Worm (Caenorhabditis elegans) whole organism, young adult: ENCODE measurements around the gene C44C1.1.

Experiments
- C17E4.6 ChIP-seq: fragments of 200-800 bp; sonication (Bioruptor generic); IDR thresholded peaks from 2 replicates; pipeline ENCODE4 v1.3.6; 2022; ENCODE audit warnings: missing genetic modification reagents, missing genetic modification characterization, missing compliant biosample characterization
- F22D6.2 ChIP-seq: sonication (generic microtip); optimal IDR thresholded peaks from 2 replicates; lab custom pipeline; 2016; ENCODE audit warnings: mild to moderate bottlenecking, missing genetic modification characterization, missing compliant biosample characterization
- F23B12.7 ChIP-seq: sonication (generic microtip); optimal IDR thresholded peaks from 2 replicates; lab custom pipeline; 2017; ENCODE audit warnings: missing genetic modification characterization, mild to moderate bottlenecking, missing compliant biosample characterization, antibody characterized with exemption, moderate library complexity; ENCODE audit not compliant: insufficient read depth
- F39B2.1 ChIP-seq: fragments of 200-800 bp; sonication (Bioruptor generic); IDR thresholded peaks from 2 replicates; pipeline ENCODE4 v1.3.6; 2022; ENCODE audit warnings: missing genetic modification reagents, missing genetic modification characterization, missing compliant biosample characterization
- F49E8.2 ChIP-seq: sonication (generic microtip); optimal IDR thresholded peaks from 3 replicates; lab custom pipeline; 2017; ENCODE audit warnings: missing genetic modification characterization, mild to moderate bottlenecking, missing compliant biosample characterization, antibody characterized with exemption, moderate library complexity; ENCODE audit not compliant: insufficient read depth
- F52B5.7 ChIP-seq: sonication (generic microtip); optimal IDR thresholded peaks from 2 replicates; lab custom pipeline; 2016; ENCODE audit warnings: mild to moderate bottlenecking, missing genetic modification characterization, missing compliant biosample characterization
- T26A5.8 ChIP-seq: sonication (generic microtip); optimal IDR thresholded peaks from 2 replicates; lab custom pipeline; 2016; ENCODE audit warnings: missing genetic modification characterization, missing compliant biosample characterization
- aptf-2 ChIP-seq: fragments of 200-800 bp; sonication (Bioruptor generic); conservative IDR thresholded peaks from 2 replicates; pipeline ENCODE4 v1.3.6; 2022; ENCODE audit warnings: missing genetic modification reagents, missing genetic modification characterization, missing compliant biosample characterization
- attf-5 ChIP-seq: fragments of 200-800 bp; sonication (Bioruptor generic); optimal IDR thresholded peaks from 2 replicates; lab custom pipeline; 2018; ENCODE audit warnings: mild to moderate bottlenecking, missing genetic modification characterization, missing compliant biosample characterization
- attf-6 ChIP-seq: fragments of 200-800 bp; sonication (Bioruptor generic); IDR thresholded peaks from 2 replicates; pipeline ENCODE4 v1.3.6; 2022; ENCODE audit warnings: missing genetic modification reagents, missing genetic modification characterization, missing compliant biosample characterization
- cebp-2 ChIP-seq: fragments of 200-800 bp; sonication (Bioruptor generic); IDR thresholded peaks from 2 replicates; pipeline ENCODE4 v1.3.6; 2022; ENCODE audit warnings: missing genetic modification characterization, missing compliant biosample characterization
- ceh-58 ChIP-seq: fragments of 200-800 bp; sonication (Bioruptor generic); IDR thresholded peaks from 2 replicates; pipeline ENCODE4 v1.3.6; 2022; ENCODE audit warnings: missing genetic modification characterization, missing compliant biosample characterization
- dox-1 ChIP-seq: fragments of 200-800 bp; sonication (Bioruptor generic); IDR thresholded peaks from 2 replicates; pipeline ENCODE4 v1.3.6; 2022; ENCODE audit warnings: missing genetic modification reagents, missing genetic modification characterization, missing compliant biosample characterization
- egl-18 ChIP-seq: fragments of 200-800 bp; sonication (Bioruptor generic); IDR thresholded peaks from 2 replicates; pipeline ENCODE4 v1.3.6; 2022; ENCODE audit warnings: missing genetic modification reagents, missing genetic modification characterization, missing compliant biosample characterization
- egrh-3 ChIP-seq: fragments of 200-800 bp; sonication (Bioruptor generic); IDR thresholded peaks from 2 replicates; pipeline ENCODE4 v1.3.6; 2022; ENCODE audit warnings: missing genetic modification reagents, missing genetic modification characterization, missing compliant biosample characterization
- ekl-4 ChIP-seq: fragments of 200-800 bp; sonication (Bioruptor generic); IDR thresholded peaks from 2 replicates; pipeline ENCODE4 v1.3.6; 2022; ENCODE audit warnings: missing genetic modification reagents, missing genetic modification characterization, missing compliant biosample characterization
- hlh-12 ChIP-seq: sonication (generic microtip); optimal IDR thresholded peaks from 2 replicates; lab custom pipeline; 2016; ENCODE audit warnings: missing genetic modification characterization, missing compliant biosample characterization
- hmg-1.2 ChIP-seq: fragments of 200-800 bp; sonication (Bioruptor generic); IDR thresholded peaks from 2 replicates; pipeline ENCODE4 v1.3.6; 2022; ENCODE audit warnings: missing genetic modification reagents, missing genetic modification characterization, missing compliant biosample characterization
- lag-1 ChIP-seq: fragments of 200-800 bp; sonication (Bioruptor generic); IDR thresholded peaks from 2 replicates; pipeline ENCODE4 v1.3.6; 2022; ENCODE audit warnings: missing genetic modification reagents, missing genetic modification characterization, missing compliant biosample characterization
- lin-26 ChIP-seq: fragments of 200-800 bp; sonication (Bioruptor generic); IDR thresholded peaks from 2 replicates; pipeline ENCODE4 v1.3.6; 2022; ENCODE audit warnings: missing genetic modification reagents, missing genetic modification characterization, missing compliant biosample characterization
- lin-35 ChIP-seq, 3 experiments: fragments of 150-350 bp in 2 of 3; sonication (generic microtip) in 1 of 3; optimal IDR thresholded peaks; 2 replicates each; lab custom pipeline; 2014 to 2018; ENCODE audit warnings: missing biosample characterization in 3 of 3, missing genetic modification characterization in 3 of 3, missing genetic modification reagents in 3 of 3
- madf-10 ChIP-seq: sonication (generic microtip); optimal IDR thresholded peaks from 2 replicates; lab custom pipeline; 2016; ENCODE audit warnings: mild to moderate bottlenecking, missing genetic modification characterization, missing compliant biosample characterization
- mcd-1 ChIP-seq: fragments of 200-800 bp; sonication (Bioruptor generic); IDR thresholded peaks from 2 replicates; pipeline ENCODE4 v1.3.6; 2022; ENCODE audit warnings: missing genetic modification reagents, missing genetic modification characterization, missing compliant biosample characterization
- nfya-1 ChIP-seq: sonication (generic microtip); optimal IDR thresholded peaks from 2 replicates; lab custom pipeline; 2017; ENCODE audit warnings: antibody characterized with exemption, missing compliant biosample characterization, missing genetic modification characterization, borderline replicate concordance; ENCODE audit not compliant: insufficient read depth
- nfya-2 ChIP-seq: fragments of 200-800 bp; sonication (Bioruptor generic); IDR thresholded peaks from 2 replicates; pipeline ENCODE4 v1.3.6; 2022; ENCODE audit warnings: missing genetic modification reagents, missing genetic modification characterization, missing compliant biosample characterization
- nhr-120 ChIP-seq: fragments of 200-800 bp; sonication (Bioruptor generic); IDR thresholded peaks from 2 replicates; pipeline ENCODE4 v1.3.6; 2022; ENCODE audit warnings: missing genetic modification characterization, missing compliant biosample characterization
- nhr-27 ChIP-seq: fragments of 200-800 bp; sonication (Bioruptor generic); optimal IDR thresholded peaks from 2 replicates; lab custom pipeline; 2018; ENCODE audit warnings: mild to moderate bottlenecking, missing genetic modification characterization, moderate library complexity, missing compliant biosample characterization
- nhr-80 ChIP-seq: sonication (generic microtip); optimal IDR thresholded peaks from 2 replicates; lab custom pipeline; 2016; ENCODE audit warnings: missing genetic modification characterization, missing compliant biosample characterization
- pha-4 ChIP-seq: fragments of 150-350 bp; sonication (generic microtip); optimal IDR thresholded peaks from 2 replicates; lab custom pipeline; 2014; ENCODE audit warnings: missing biosample characterization, missing genetic modification reagents, missing genetic modification characterization
- snpc-4 ChIP-seq, 5 experiments: fragments of 150-350 bp in 1 of 5; sonication (generic microtip) in 4 of 5; optimal IDR thresholded peaks; 2 replicates each; lab custom pipeline; 2014 to 2018; ENCODE audit warnings: missing genetic modification characterization in 5 of 5, missing biosample characterization in 3 of 5, antibody characterized with exemption in 2 of 5, mild to moderate bottlenecking in 2 of 5, missing compliant biosample characterization in 2 of 5, missing genotype in 2 of 5, moderate library complexity in 2 of 5, missing genetic modification reagents in 1 of 5
- somi-1 ChIP-seq: fragments of 200-800 bp; sonication (Bioruptor generic); optimal IDR thresholded peaks from 2 replicates; lab custom pipeline; 2018; ENCODE audit warnings: mild to moderate bottlenecking, missing genetic modification characterization, missing compliant biosample characterization
- zfh-2 ChIP-seq: fragments of 200-800 bp; sonication (Bioruptor generic); conservative IDR thresholded peaks from 2 replicates; pipeline ENCODE4 v1.3.6; 2022; ENCODE audit warnings: missing genetic modification reagents, missing genetic modification characterization, missing compliant biosample characterization
- zim-3 ChIP-seq: sonication (generic microtip); optimal IDR thresholded peaks from 2 replicates; lab custom pipeline; 2017; ENCODE audit warnings: mild to moderate bottlenecking, missing genetic modification characterization, moderate library complexity, missing compliant biosample characterization
- ztf-22 ChIP-seq: fragments of 200-800 bp; sonication (Bioruptor generic); optimal IDR thresholded peaks from 2 replicates; lab custom pipeline; 2018; ENCODE audit warnings: mild to moderate bottlenecking, missing genetic modification characterization, moderate library complexity, missing compliant biosample characterization
- ztf-3 ChIP-seq: fragments of 200-800 bp; sonication (Bioruptor generic); optimal IDR thresholded peaks from 2 replicates; lab custom pipeline; 2018; ENCODE audit warnings: mild to moderate bottlenecking, missing genetic modification characterization, missing compliant biosample characterization

Gene C44C1.1

DNA sequence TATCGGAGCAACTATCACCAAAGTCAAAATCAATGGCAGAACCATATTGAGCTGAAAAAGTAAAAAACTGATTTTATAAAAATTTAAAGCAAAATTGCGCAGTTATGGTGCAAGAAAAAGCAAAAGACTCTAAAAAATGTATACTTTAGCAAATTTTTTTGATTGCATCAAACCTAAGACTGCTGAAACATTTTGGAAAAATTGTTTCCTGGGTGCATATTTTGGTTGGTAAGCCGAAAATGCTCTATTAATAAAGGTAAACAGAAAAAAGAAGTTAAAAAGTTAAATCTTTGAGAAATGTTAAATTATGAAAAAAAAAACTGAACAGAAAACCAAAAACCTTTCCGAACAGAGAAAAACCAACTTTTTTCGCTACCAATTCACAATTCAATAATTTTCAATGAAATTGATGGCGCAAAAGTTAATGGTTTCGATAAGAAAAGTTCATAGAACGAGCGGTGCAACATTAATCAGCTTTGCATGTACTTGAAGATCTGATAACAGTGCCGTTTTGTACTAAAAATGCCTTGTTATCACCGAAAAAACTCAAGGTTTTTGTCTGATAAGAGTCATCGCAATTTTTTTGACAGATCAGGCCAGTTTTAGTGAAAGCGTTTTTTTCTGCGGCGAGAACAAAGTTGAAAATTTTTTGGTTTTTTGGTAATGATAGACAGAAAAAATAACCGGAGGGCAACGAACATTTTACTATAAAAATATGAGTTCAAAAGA lies 2.5 kb upstream of the C44C1.1 start, which contains the start of gene abhd-3.2 (continued):
- TF ChIP-seq ekl-4 (GFP tag; lab: Robert Waterston, UW), result no peak
- TF ChIP-seq ceh-58 (GFP tag; lab: Robert Waterston, UW), result no peak
- TF ChIP-seq F23B12.7 (tag; lab: Kevin White, UChicago), result no peak
- TF ChIP-seq aptf-2 (GFP tag; lab: Robert Waterston, UW), result no peak
- TF ChIP-seq dox-1, result peak; percentile 62
- no peak for TF ChIP-seq attf-6
- no peak for TF ChIP-seq hlh-12 (tag; lab: Kevin White, UChicago)
- peak; percentile 81 for TF ChIP-seq pha-4 (tag; lab: Kevin White, UChicago)
- TF ChIP-seq attf-5, result no peak
- no peak for TF ChIP-seq lin-35 (GFP tag; optimal IDR thresholded peaks at IDR 0.05; lab: Kevin White, UChicago)
- no peak for TF ChIP-seq snpc-4 (GFP tag; optimal IDR thresholded peaks at IDR 0.05; lab: Kevin White, UChicago)
- no peak for TF ChIP-seq snpc-4 (tag; optimal IDR thresholded peaks at IDR 0.05; lab: Kevin White, UChicago)
- no peak for TF ChIP-seq F49E8.2 (tag; lab: Kevin White, UChicago)
- TF ChIP-seq lag-1 (GFP tag; lab: Robert Waterston, UW), result no peak
- no peak for TF ChIP-seq hmg-1.2
- TF ChIP-seq somi-1 (GFP tag; lab: Kevin White, UChicago), result no peak
- TF ChIP-seq cebp-2 (GFP tag; lab: Robert Waterston, UW), result no peak
- TF ChIP-seq ztf-3 (GFP tag; lab: Kevin White, UChicago), result no peak
- no peak for TF ChIP-seq nfya-1 (tag; lab: Kevin White, UChicago)
- TF ChIP-seq C17E4.6, result no peak
- no peak for TF ChIP-seq F52B5.7 (tag; lab: Kevin White, UChicago)
- peak; percentile 88 for TF ChIP-seq ztf-22 (GFP tag; lab: Kevin White, UChicago)
- TF ChIP-seq, all 124 proteins: peak for 13

- no peak for TF ChIP-seq madf-10 (tag; lab: Kevin White, UChicago)
- TF ChIP-seq nhr-120, result 0 out of 2 replicates have a peak, but pooled peaks have one; percentile 56
- TF ChIP-seq egrh-3 (GFP tag; lab: Robert Waterston, UW), result no peak
Measured at ce11 chrX:982598-982997, 2.0 kb downstream of the C44C1.1 start.

DNA sequence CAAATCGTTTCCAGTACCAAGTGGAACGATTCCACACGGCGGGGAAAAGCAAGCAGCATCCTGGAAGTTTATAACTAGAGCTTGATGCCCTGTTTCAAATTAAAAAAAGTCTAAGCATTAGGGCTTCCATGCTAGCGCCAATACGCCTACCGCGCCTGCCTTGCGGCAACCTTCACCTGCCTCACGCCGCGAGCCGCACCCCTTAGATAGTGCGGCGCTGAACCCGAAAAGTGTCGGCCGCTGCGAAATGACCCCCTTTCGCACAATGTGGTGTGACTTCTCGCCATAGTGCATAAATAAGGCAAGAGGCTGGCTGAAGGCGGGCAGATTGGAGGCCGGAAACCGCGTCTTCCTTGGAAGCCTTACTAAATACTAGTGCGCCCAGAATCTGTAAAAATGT lies 5.9 kb downstream of the C44C1.1 start:
- TF ChIP-seq egl-18 (GFP tag; lab: Robert Waterston, UW) (0 out of 2 replicates have a peak, but pooled peaks have one; percentile 11), F22D6.2 (tag; lab: Kevin White, UChicago) (no peak), attf-6 (no peak), snpc-4 (GFP tag; optimal IDR thresholded peaks at IDR 0.05; lab: Kevin White, UChicago) (peak; percentile 61), snpc-4 (tag; optimal IDR thresholded peaks at IDR 0.05; lab: Kevin White, UChicago) (peak; percentile 37 to 87 (median 72)), lag-1 (GFP tag; lab: Robert Waterston, UW) (no peak), nhr-80 (tag; lab: Kevin White, UChicago) (no peak), dox-1 (0 out of 2 replicates have a peak, but pooled peaks have one; percentile 20), mcd-1 (GFP tag; lab: Robert Waterston, UW) (0 out of 2 replicates have a peak, but pooled peaks have one; percentile 16), T26A5.8 (tag; lab: Kevin White, UChicago) (no peak), zim-3 (tag; lab: Kevin White, UChicago) (peak; percentile 37), nhr-27 (tag; lab: Kevin White, UChicago) (no peak), F39B2.1 (no peak), lin-26 (GFP tag; lab: Robert Waterston, UW) (no peak), zfh-2 (GFP tag; lab: Robert Waterston, UW) (peak; percentile 90), nfya-2 (0 out of 2 replicates have a peak, but pooled peaks have one; percentile 43)
